Fruit fly (Drosophila melanogaster) whole organism, wandering third instar larva: Measurements from ENCODE around the gene CG34345.

Source experiments
- Abd-B ChIP-seq: fragments of >200 bp; optimal IDR thresholded peaks from 2 replicates; lab custom pipeline; 2017; ENCODE audit warnings: missing biosample characterization, missing genetic modification characterization
- CG32264 ChIP-seq: fragments of 200-800 bp; sonication (Bioruptor generic); optimal IDR thresholded peaks from 2 replicates; lab custom pipeline; 2016; ENCODE audit warnings: missing biosample characterization, missing genetic modification characterization
- CG9705 ChIP-seq: fragments of 200-800 bp; sonication (Bioruptor generic); optimal IDR thresholded peaks from 2 replicates; lab custom pipeline; 2018; ENCODE audit warnings: missing biosample characterization, mild to moderate bottlenecking, missing genetic modification characterization
- CrebA ChIP-seq: fragments of 200-800 bp; sonication (Bioruptor generic); optimal IDR thresholded peaks from 2 replicates; lab custom pipeline; 2016; ENCODE audit warnings: missing biosample characterization, mild to moderate bottlenecking, missing genetic modification characterization, borderline replicate concordance
- Dfd ChIP-seq: fragments of >200 bp; optimal IDR thresholded peaks from 2 replicates; lab custom pipeline; 2017; ENCODE audit warnings: missing biosample characterization, missing genetic modification characterization
- Dif ChIP-seq: fragments of 200-275, 200-300 bp; sonication (Bioruptor generic); optimal IDR thresholded peaks from 2 replicates; lab custom pipeline; 2018; ENCODE audit warnings: missing biosample characterization, missing genetic modification characterization; ENCODE audit not compliant: partially characterized antibody
- GATAd ChIP-seq: sonication (Bioruptor generic); optimal IDR thresholded peaks from 2 replicates; lab custom pipeline; 2016; ENCODE audit warnings: missing biosample characterization, missing genetic modification characterization
- HLH106 ChIP-seq: fragments of 200-800 bp; optimal IDR thresholded peaks from 3 replicates; lab custom pipeline; 2019; ENCODE audit warnings: missing biosample characterization, mild to moderate bottlenecking, missing genetic modification characterization, moderate library complexity
- Hnf4 ChIP-seq: fragments of 200-800 bp; sonication (Bioruptor generic); optimal IDR thresholded peaks from 2 replicates; lab custom pipeline; 2016; ENCODE audit warnings: missing biosample characterization, mild to moderate bottlenecking, missing genetic modification characterization
- Hr78 ChIP-seq: fragments of >200 bp; optimal IDR thresholded peaks from 2 replicates; lab custom pipeline; 2017; ENCODE audit warnings: missing biosample characterization, missing genetic modification characterization
- Hr83 ChIP-seq: fragments of 200-300 bp; sonication (Bioruptor generic); optimal IDR thresholded peaks from 2 replicates; lab custom pipeline; 2016; ENCODE audit warnings: missing biosample characterization, mild to moderate bottlenecking, missing genetic modification characterization, moderate library complexity; ENCODE audit not compliant: poor library complexity, severe bottlenecking
- Jra ChIP-seq: sonication (Bioruptor generic); optimal IDR thresholded peaks from 2 replicates; lab custom pipeline; 2016; ENCODE audit warnings: missing biosample characterization, missing genetic modification characterization
- Mio ChIP-seq: sonication (Bioruptor generic); optimal IDR thresholded peaks from 2 replicates; lab custom pipeline; 2016; ENCODE audit warnings: missing biosample characterization, missing genetic modification characterization
- Myc ChIP-seq: fragments of >200 bp; optimal IDR thresholded peaks from 2 replicates; lab custom pipeline; 2017
- N ChIP-seq: fragments of >200 bp; optimal IDR thresholded peaks from 2 replicates; lab custom pipeline; 2018; ENCODE audit warnings: missing biosample characterization, missing external identifiers, missing genetic modification characterization
- OdsH ChIP-seq: fragments of 200-800 bp; sonication (Bioruptor generic); optimal IDR thresholded peaks from 2 replicates; lab custom pipeline; 2016; ENCODE audit warnings: missing biosample characterization, mild to moderate bottlenecking, missing genetic modification characterization
- Rel ChIP-seq, 2 experiments: fragments of 200-800 bp; sonication (Bioruptor generic) in 1 of 2; optimal IDR thresholded peaks; 2 replicates in 1 of 2; 3 replicates in 1 of 2; lab custom pipeline; 2016 to 2019; ENCODE audit warnings: mild to moderate bottlenecking in 2 of 2, missing biosample characterization in 2 of 2, missing genetic modification characterization in 2 of 2, moderate library complexity in 1 of 2
- Sp1 ChIP-seq: fragments of 200-800 bp; sonication (Bioruptor generic); optimal IDR thresholded peaks from 3 replicates; lab custom pipeline; 2019; ENCODE audit warnings: missing biosample characterization, mild to moderate bottlenecking, missing genetic modification characterization, moderate library complexity
- Vsx2 ChIP-seq: fragments of 200-300, 225-300 bp; sonication (Bioruptor generic); optimal IDR thresholded peaks from 2 replicates; lab custom pipeline; 2018; ENCODE audit warnings: missing biosample characterization, missing genetic modification characterization; ENCODE audit not compliant: partially characterized antibody
- br ChIP-seq: fragments of 200-800 bp; sonication (Bioruptor generic); optimal IDR thresholded peaks from 2 replicates; lab custom pipeline; 2016; ENCODE audit warnings: missing biosample characterization, missing genetic modification characterization
- brk ChIP-seq: fragments of 200-800 bp; sonication (Bioruptor generic); optimal IDR thresholded peaks from 2 replicates; lab custom pipeline; 2016; ENCODE audit warnings: missing biosample characterization, mild to moderate bottlenecking, missing genetic modification characterization
- dl ChIP-seq, 2 experiments: fragments of 175-275, 200-275 bp in 1 of 2; fragments of 200-275 bp in 1 of 2; sonication (Bioruptor generic); optimal IDR thresholded peaks; lab custom pipeline; 2018; ENCODE audit warnings: mild to moderate bottlenecking in 2 of 2, missing biosample characterization in 2 of 2, missing genetic modification characterization in 2 of 2, moderate library complexity in 2 of 2; ENCODE audit not compliant: partially characterized antibody in 2 of 2, insufficient read depth in 1 of 2
- dmrt93B ChIP-seq: fragments of 200-800 bp; sonication (Bioruptor generic); optimal IDR thresholded peaks from 2 replicates; lab custom pipeline; 2018; ENCODE audit warnings: missing biosample characterization, mild to moderate bottlenecking, missing genetic modification characterization
- dsf ChIP-seq: sonication (Bioruptor generic); optimal IDR thresholded peaks from 2 replicates; lab custom pipeline; 2016; ENCODE audit warnings: missing biosample characterization, missing genetic modification characterization, borderline replicate concordance
- ey ChIP-seq: fragments of 200-800 bp; sonication (Bioruptor generic); optimal IDR thresholded peaks from 2 replicates; lab custom pipeline; 2016; ENCODE audit warnings: missing biosample characterization, missing genetic modification characterization
- foxo ChIP-seq, 2 experiments: fragments of 200-800 bp; sonication (Bioruptor generic); optimal IDR thresholded peaks; 2 replicates in 1 of 2; 3 replicates in 1 of 2; lab custom pipeline; 2016 to 2017; ENCODE audit warnings: missing biosample characterization in 2 of 2, missing genetic modification characterization in 2 of 2
- fru ChIP-seq: fragments of 200-800 bp; sonication (Bioruptor generic); optimal IDR thresholded peaks from 3 replicates; lab custom pipeline; 2016; ENCODE audit warnings: missing biosample characterization, mild to moderate bottlenecking, missing genetic modification characterization
- h ChIP-seq: fragments of 200-800 bp; sonication (Bioruptor generic); optimal IDR thresholded peaks from 3 replicates; lab custom pipeline; 2016; ENCODE audit warnings: missing biosample characterization, mild to moderate bottlenecking, missing genetic modification characterization
- jim ChIP-seq: fragments of 175-275, 200-325 bp; sonication (Bioruptor generic); optimal IDR thresholded peaks from 2 replicates; lab custom pipeline; 2016; ENCODE audit warnings: missing biosample characterization, mild to moderate bottlenecking, missing genetic modification characterization
- psq ChIP-seq: fragments of 200-800 bp; sonication (Bioruptor generic); optimal IDR thresholded peaks from 3 replicates; lab custom pipeline; 2017; ENCODE audit warnings: missing biosample characterization, mild to moderate bottlenecking, missing genetic modification characterization, moderate library complexity
- rgr ChIP-seq: fragments of 200-800 bp; sonication (Bioruptor generic); optimal IDR thresholded peaks from 3 replicates; lab custom pipeline; 2016; ENCODE audit warnings: missing biosample characterization, mild to moderate bottlenecking, missing genetic modification characterization
- sage ChIP-seq: fragments of 200-800 bp; sonication (Bioruptor generic); optimal IDR thresholded peaks from 2 replicates; lab custom pipeline; 2016; ENCODE audit warnings: missing biosample characterization, mild to moderate bottlenecking, missing genetic modification characterization
- sv ChIP-seq: fragments of 200-800 bp; sonication (Bioruptor generic); optimal IDR thresholded peaks from 3 replicates; lab custom pipeline; 2016; ENCODE audit warnings: missing biosample characterization, missing genetic modification characterization
- tai ChIP-seq: sonication (Bioruptor generic); optimal IDR thresholded peaks from 2 replicates; lab custom pipeline; 2016; ENCODE audit warnings: missing biosample characterization, missing genetic modification characterization
- usp ChIP-seq: fragments of >200 bp; optimal IDR thresholded peaks from 2 replicates; lab custom pipeline; 2017; ENCODE audit warnings: missing biosample characterization, missing genetic modification characterization

The CG34345 gene

DNA sequence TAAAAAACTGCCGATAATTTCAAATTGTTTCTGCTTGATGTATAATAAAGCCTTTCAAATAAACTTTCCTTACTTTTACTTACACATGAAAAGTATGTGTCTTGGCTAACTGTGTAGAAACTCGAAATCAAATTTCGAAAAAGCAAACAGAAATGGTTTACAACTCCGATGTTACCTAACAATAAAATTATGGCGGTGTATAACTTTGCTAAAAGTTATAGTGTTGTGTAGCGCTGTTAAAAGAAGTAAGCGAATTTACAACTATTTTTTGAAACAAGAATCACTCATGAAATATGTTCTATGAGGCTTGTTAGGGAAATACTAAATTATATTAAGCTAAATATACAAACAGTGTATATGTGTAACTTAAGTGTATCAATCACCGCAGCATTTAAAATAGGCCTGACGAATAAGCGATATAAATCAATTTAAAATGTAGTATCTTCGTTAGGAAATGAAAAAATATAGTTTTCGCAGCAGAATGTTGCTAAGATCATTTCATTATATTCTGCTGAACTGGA is at the start of gene CG34345:
CG34345 (plus strand) TSS at position 471 of the 521 bp plus-strand sequence.
- peak; percentile 55 for TF ChIP-seq Myc (lab: Kevin White, UChicago)
- no peak for TF ChIP-seq jim

DNA sequence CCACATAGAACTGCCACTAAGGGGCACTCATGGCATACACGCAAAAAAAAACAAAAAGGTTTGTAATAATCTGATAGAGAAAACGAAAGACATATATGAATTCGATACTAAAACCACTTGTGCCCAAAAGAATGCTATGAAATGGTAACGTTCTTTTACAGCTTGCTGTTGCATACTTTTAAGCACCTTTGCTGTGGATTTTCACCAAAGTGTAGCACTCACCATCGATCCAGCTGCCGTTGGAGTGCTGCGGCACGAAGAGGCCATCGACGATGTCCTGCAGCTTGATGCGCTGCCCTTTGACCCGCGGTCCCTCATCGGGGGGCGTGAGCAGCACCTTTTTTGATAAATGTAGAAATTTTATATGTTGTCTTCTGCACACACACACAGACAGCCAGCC is 43.9 kb upstream of the CG34345 start:
- TF ChIP-seq usp (no peak), sage (GFP tag; lab: Kevin White, UChicago) (no peak), Rel (GFP tag; optimal IDR thresholded peaks at IDR 0.05; lab: Kevin White, UChicago) (no peak), Rel (tag; optimal IDR thresholded peaks at IDR 0.05; lab: Kevin White, UChicago) (no peak), N (GFP tag; lab: Kevin White, UChicago) (no peak), Abd-B (GFP tag; lab: Kevin White, UChicago) (no peak), CrebA (GFP tag; lab: Kevin White, UChicago) (no peak), Jra (GFP tag; lab: Kevin White, UChicago) (no peak), Sp1 (GFP tag; lab: Kevin White, UChicago) (no peak), ey (no peak), CG32264 (no peak), psq (no peak), dl (GFP tag; optimal IDR thresholded peaks at IDR 0.05; lab: Kevin White, UChicago; ENCODE audit: insufficient read depth in 1 of 2, partially characterized antibody in 2 of 2) (no peak), h (GFP tag; lab: Kevin White, UChicago) (no peak), Dfd (no peak), Hr78 (GFP tag; lab: Kevin White, UChicago) (no peak), Dif (GFP tag; lab: Kevin White, UChicago) (no peak), br (GFP tag; lab: Kevin White, UChicago) (no peak)
- TF ChIP-seq, all 38 proteins: peak for 0

DNA sequence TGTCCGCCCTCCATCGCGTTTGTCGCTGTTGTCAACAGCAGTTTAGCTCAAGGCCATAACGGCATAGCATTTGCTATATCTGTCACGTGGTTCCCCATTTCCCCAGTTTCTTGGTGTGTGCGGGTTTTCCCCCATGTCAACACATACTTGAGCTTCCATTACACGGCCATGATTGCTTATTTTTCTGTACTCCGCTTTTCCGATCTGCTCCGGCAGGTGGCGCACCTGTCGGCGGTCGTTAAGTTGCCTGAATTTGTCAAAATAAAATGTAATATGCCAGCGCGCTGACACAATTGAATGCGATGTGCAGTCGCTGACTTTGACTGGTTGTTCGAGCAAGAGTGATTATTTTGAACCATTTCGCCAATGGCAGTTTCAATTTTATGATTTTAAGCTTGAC is 38.6 kb upstream of the CG34345 start:
- TF ChIP-seq Dif (GFP tag; lab: Kevin White, UChicago), result no peak
- TF ChIP-seq N (GFP tag; lab: Kevin White, UChicago), result no peak
- TF ChIP-seq psq, result no peak
- no peak for TF ChIP-seq Jra (GFP tag; lab: Kevin White, UChicago)
- no peak for TF ChIP-seq dsf (GFP tag; lab: Kevin White, UChicago)
- no peak for TF ChIP-seq tai (GFP tag; lab: Kevin White, UChicago)
- TF ChIP-seq rgr (GFP tag; lab: Kevin White, UChicago), result no peak
- TF ChIP-seq foxo (GFP tag; optimal IDR thresholded peaks at IDR 0.05; lab: Kevin White, UChicago), result no peak
- no peak for TF ChIP-seq Hr83
- no peak for TF ChIP-seq HLH106 (tag; lab: Kevin White, UChicago)

DNA sequence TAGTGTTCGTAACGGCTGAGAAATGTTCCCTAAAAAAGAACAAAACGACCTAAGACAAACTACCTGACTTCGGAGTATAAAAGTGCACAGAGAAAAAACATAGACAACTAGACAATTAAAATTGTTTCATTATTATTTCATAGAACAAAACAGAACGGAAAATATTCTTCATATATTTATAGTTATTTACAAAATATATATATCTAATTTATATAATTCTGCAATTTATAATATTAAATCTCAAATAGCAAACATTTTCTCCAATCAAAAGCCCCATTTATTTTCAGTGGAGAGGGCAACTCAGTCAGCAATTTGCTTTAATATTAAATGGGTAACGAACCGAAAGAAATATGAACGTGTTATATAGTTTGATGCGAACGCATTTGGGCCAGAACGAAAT is 27.9 kb upstream of the CG34345 start:
- TF ChIP-seq Abd-B (GFP tag; lab: Kevin White, UChicago) (no peak), jim (no peak), HLH106 (tag; lab: Kevin White, UChicago) (no peak), dsf (GFP tag; lab: Kevin White, UChicago) (no peak), Mio (no peak), brk (GFP tag; lab: Kevin White, UChicago) (no peak), ey (no peak), GATAd (GFP tag; lab: Kevin White, UChicago) (no peak), sage (GFP tag; lab: Kevin White, UChicago) (no peak), tai (GFP tag; lab: Kevin White, UChicago) (no peak), Hr78 (GFP tag; lab: Kevin White, UChicago) (no peak), CG32264 (no peak), OdsH (GFP tag; lab: Kevin White, UChicago) (no peak), rgr (GFP tag; lab: Kevin White, UChicago) (no peak), Myc (lab: Kevin White, UChicago) (no peak), CG9705 (GFP tag; lab: Kevin White, UChicago) (no peak)
- TF ChIP-seq, all 38 proteins: peak for 0

DNA sequence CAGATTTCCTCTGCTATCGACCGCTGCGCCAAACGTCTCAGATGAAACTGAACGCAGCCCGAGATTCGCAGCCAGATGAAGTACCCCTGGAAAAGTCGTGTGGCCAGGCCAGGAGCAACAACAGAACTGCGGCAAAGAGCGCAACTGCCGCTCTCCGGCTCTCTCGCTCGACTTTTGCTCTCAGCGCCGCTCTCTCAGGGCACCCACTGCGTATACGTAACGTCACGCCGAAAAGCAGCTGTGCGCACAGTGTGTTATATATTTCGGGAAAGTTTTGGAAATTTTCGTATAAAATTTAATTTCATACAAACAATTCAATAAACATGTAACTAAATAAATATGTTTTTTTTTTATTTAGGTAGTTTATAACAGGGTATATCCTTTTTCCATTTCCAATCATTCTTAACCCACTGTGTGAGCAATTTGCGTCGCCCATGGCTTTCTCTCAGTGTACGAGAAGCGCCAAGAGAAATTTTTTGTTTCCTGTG is 21.9 kb upstream of the CG34345 start, which contains the start of gene Dpp10:
Dpp10 (minus strand) TSS at position 51 of the 488 bp plus-strand sequence.
- no peak for TF ChIP-seq dsf (GFP tag; lab: Kevin White, UChicago)
- no peak for TF ChIP-seq Mio
- TF ChIP-seq Hr78 (GFP tag; lab: Kevin White, UChicago), result no peak
- TF ChIP-seq CG32264, result no peak
- TF ChIP-seq h (GFP tag; lab: Kevin White, UChicago), result peak; percentile 63
- peak in 1 of 2 experiments; percentile 9 for TF ChIP-seq dl (GFP tag; optimal IDR thresholded peaks at IDR 0.05; lab: Kevin White, UChicago; ENCODE audit: insufficient read depth in 1 of 2, partially characterized antibody in 2 of 2)
- no peak for TF ChIP-seq Hr83
- TF ChIP-seq fru (GFP tag; lab: Kevin White, UChicago), result peak; percentile 77
- TF ChIP-seq usp, result no peak
- TF ChIP-seq OdsH (GFP tag; lab: Kevin White, UChicago), result peak; percentile 48
- peak; percentile 73 for TF ChIP-seq HLH106 (tag; lab: Kevin White, UChicago)
- TF ChIP-seq tai (GFP tag; lab: Kevin White, UChicago), result peak; percentile 61
- TF ChIP-seq Sp1 (GFP tag; lab: Kevin White, UChicago), result peak; percentile 62
- TF ChIP-seq Rel (GFP tag; optimal IDR thresholded peaks at IDR 0.05; lab: Kevin White, UChicago), result no peak
- no peak for TF ChIP-seq Rel (tag; optimal IDR thresholded peaks at IDR 0.05; lab: Kevin White, UChicago)
- TF ChIP-seq foxo (GFP tag; optimal IDR thresholded peaks at IDR 0.05; lab: Kevin White, UChicago), result peak in 1 of 2 experiments; percentile 70
- TF ChIP-seq Vsx2 (GFP tag; lab: Kevin White, UChicago), result peak; percentile 5
- TF ChIP-seq psq, result peak; percentile 48
- peak; percentile 61 for TF ChIP-seq rgr (GFP tag; lab: Kevin White, UChicago)
- peak; percentile 70 for TF ChIP-seq br (GFP tag; lab: Kevin White, UChicago)
- peak; percentile 56 for TF ChIP-seq Dif (GFP tag; lab: Kevin White, UChicago)
- peak; percentile 64 for TF ChIP-seq ey
- peak; percentile 39 for TF ChIP-seq Hnf4 (GFP tag; lab: Kevin White, UChicago)
- TF ChIP-seq dmrt93B, result peak; percentile 37
- peak; percentile 91 for TF ChIP-seq sv
- no peak for TF ChIP-seq Dfd
